Fruit fly (Drosophila melanogaster) whole organism, prepupa: ENCODE data around the gene Hr4.

Experiments
- CG3919 ChIP-seq: fragments of 200-800 bp; sonication (Bioruptor generic); optimal IDR thresholded peaks from 3 replicates; lab custom pipeline; 2016; ENCODE audit warnings: missing biosample characterization, missing genetic modification characterization
- CG8319 ChIP-seq: fragments of 200-800 bp; sonication (Bioruptor generic); optimal IDR thresholded peaks from 3 replicates; lab custom pipeline; 2016; ENCODE audit warnings: missing biosample characterization, missing genetic modification characterization

DNA sequence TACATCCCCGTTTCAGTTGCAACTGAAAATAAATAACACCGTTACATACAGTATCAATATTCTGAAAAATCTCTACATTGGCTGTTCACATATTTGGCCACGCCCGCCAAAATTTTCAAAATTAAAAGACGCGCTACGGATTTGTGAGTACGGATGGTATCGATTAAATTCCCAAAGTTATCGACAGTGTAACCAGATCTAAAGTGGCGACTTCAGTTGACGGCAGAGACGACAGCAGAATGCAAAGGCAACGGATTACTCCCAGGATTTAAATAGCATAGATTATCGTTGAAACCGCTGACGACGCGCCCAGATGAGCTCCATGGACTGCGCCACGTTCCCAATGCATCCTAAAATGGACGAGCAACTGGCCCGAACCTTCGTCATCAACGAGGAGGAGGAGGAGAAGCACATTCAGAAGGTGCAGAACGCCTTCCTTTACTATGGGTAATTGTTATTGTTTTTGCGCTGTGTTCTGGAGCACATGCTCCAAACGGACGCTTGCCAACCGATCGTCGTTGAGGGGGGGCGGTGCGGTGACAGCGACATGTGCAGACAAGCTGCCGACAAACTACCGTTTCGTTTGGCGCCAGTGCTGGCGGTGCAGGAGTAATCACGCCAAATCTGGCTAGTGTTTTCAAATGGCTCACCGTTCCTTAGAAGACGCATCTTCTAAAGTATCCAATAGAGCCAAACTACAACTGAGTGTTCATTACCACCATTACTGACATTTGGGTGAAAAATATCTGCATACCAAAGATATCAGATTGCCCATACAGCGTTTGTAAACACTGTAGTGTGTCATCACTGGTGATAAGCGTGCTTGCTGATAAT is 14.1 kb upstream of the Hr4 start, which contains the start of gene CG11596:
- no peak for TF ChIP-seq CG8319 (GFP tag; lab: Kevin White, UChicago)
- no peak for TF ChIP-seq CG3919
